Fruit fly (Drosophila melanogaster) whole organism, prepupa: ENCODE measurements around the gene CG7841.

Source experiments
- Blimp-1 ChIP-seq: fragments of 200-800 bp; sonication (Bioruptor generic); optimal IDR thresholded peaks from 3 replicates; lab custom pipeline; 2017; ENCODE audit warnings: missing biosample characterization, missing genetic modification characterization, mild to moderate bottlenecking, moderate library complexity, missing genetic modification reagents
- CG10631 ChIP-seq: fragments of 200-800 bp; sonication (Bioruptor generic); optimal IDR thresholded peaks from 2 replicates; lab custom pipeline; 2016; ENCODE audit warnings: missing biosample characterization, missing genetic modification characterization
- CG11294 ChIP-seq: fragments of 200-800 bp; sonication (Bioruptor generic); IDR thresholded peaks from 2 replicates; pipeline ENCODE4 v1.3.6; 2022; ENCODE audit warnings: missing biosample characterization, missing genetic modification characterization
- CG11762 ChIP-seq: fragments of 200-800 bp; sonication (Bioruptor generic); optimal IDR thresholded peaks from 3 replicates; lab custom pipeline; 2016; ENCODE audit warnings: missing biosample characterization, missing genetic modification characterization; ENCODE audit not compliant: insufficient read depth
- CG11902 ChIP-seq: fragments of 200-800 bp; sonication (Bioruptor generic); optimal IDR thresholded peaks from 3 replicates; lab custom pipeline; 2016; ENCODE audit warnings: missing biosample characterization, missing genetic modification characterization
- CG15336 ChIP-seq: fragments of 200-800 bp; sonication (Bioruptor generic); IDR thresholded peaks from 2 replicates; pipeline ENCODE4 v1.3.6; 2022; ENCODE audit warnings: missing biosample characterization, missing genetic modification characterization
- CG3032 ChIP-seq: fragments of 200-800 bp; optimal IDR thresholded peaks from 2 replicates; lab custom pipeline; 2019; ENCODE audit warnings: missing biosample characterization, mild to moderate bottlenecking, missing genetic modification characterization, moderate library complexity
- CG31627 ChIP-seq: fragments of 200-800 bp; sonication (Bioruptor generic); optimal IDR thresholded peaks from 3 replicates; lab custom pipeline; 2016; ENCODE audit warnings: missing biosample characterization, missing genetic modification characterization
- CG32006 ChIP-seq: fragments of 200-800 bp; sonication (Bioruptor generic); optimal IDR thresholded peaks from 3 replicates; lab custom pipeline; 2017; ENCODE audit warnings: missing biosample characterization, mild to moderate bottlenecking, missing genetic modification characterization
- CG3919 ChIP-seq: fragments of 200-800 bp; sonication (Bioruptor generic); optimal IDR thresholded peaks from 3 replicates; lab custom pipeline; 2016; ENCODE audit warnings: missing biosample characterization, missing genetic modification characterization
- CG4318 ChIP-seq: fragments of 200-800 bp; sonication (Bioruptor generic); optimal IDR thresholded peaks from 3 replicates; lab custom pipeline; 2017; ENCODE audit warnings: missing biosample characterization, mild to moderate bottlenecking, missing genetic modification characterization
- CG6163 ChIP-seq: fragments of 200-800 bp; sonication (Bioruptor generic); IDR thresholded peaks from 3 replicates; pipeline ENCODE4 v1.3.6; 2022; ENCODE audit warnings: missing biosample characterization, missing genetic modification characterization
- CG6792 ChIP-seq: fragments of 200-800 bp; sonication (Bioruptor generic); optimal IDR thresholded peaks from 3 replicates; lab custom pipeline; 2016; ENCODE audit warnings: missing biosample characterization, missing genetic modification characterization
- CG6808 ChIP-seq: fragments of 200-800 bp; sonication (Bioruptor generic); optimal IDR thresholded peaks from 3 replicates; lab custom pipeline; 2017; ENCODE audit warnings: missing biosample characterization, missing genetic modification characterization, mild to moderate bottlenecking, moderate library complexity, missing genetic modification reagents
- CG6854 ChIP-seq: fragments of 200-800 bp; sonication (Bioruptor generic); optimal IDR thresholded peaks from 2 replicates; lab custom pipeline; 2017; ENCODE audit warnings: missing biosample characterization, mild to moderate bottlenecking, missing genetic modification characterization
- CG7368 ChIP-seq: fragments of 200-800 bp; sonication (Bioruptor generic); optimal IDR thresholded peaks from 3 replicates; lab custom pipeline; 2016; ENCODE audit warnings: missing biosample characterization, missing genetic modification characterization
- CG8119 ChIP-seq: fragments of 200-800 bp; sonication (Bioruptor generic); IDR thresholded peaks from 3 replicates; pipeline ENCODE4 v1.3.6; 2022; ENCODE audit warnings: missing biosample characterization, missing genetic modification characterization
- CG8319 ChIP-seq: fragments of 200-800 bp; sonication (Bioruptor generic); optimal IDR thresholded peaks from 3 replicates; lab custom pipeline; 2016; ENCODE audit warnings: missing biosample characterization, missing genetic modification characterization
- CG8632 ChIP-seq: fragments of 200-800 bp; sonication (Bioruptor generic); optimal IDR thresholded peaks from 3 replicates; lab custom pipeline; 2016; ENCODE audit warnings: missing biosample characterization, missing genetic modification characterization
- CG9139 ChIP-seq: fragments of 200-800 bp; sonication (Bioruptor generic); optimal IDR thresholded peaks from 3 replicates; lab custom pipeline; 2017; ENCODE audit warnings: missing biosample characterization, mild to moderate bottlenecking, missing genetic modification characterization
- Eip75B ChIP-seq: fragments of 200-800 bp; sonication (Bioruptor generic); optimal IDR thresholded peaks from 3 replicates; lab custom pipeline; 2016; ENCODE audit warnings: missing biosample characterization, missing genetic modification characterization
- Eip78C ChIP-seq: fragments of 200-800 bp; sonication (Bioruptor generic); peaks from one replicate; lab custom pipeline; 2016; ENCODE audit warnings: missing biosample characterization, missing genetic modification characterization
- Eip93F ChIP-seq: fragments of 200-800 bp; sonication (Bioruptor generic); optimal IDR thresholded peaks from 2 replicates; lab custom pipeline; 2016; ENCODE audit warnings: missing biosample characterization, mild to moderate bottlenecking, missing genetic modification characterization
- Ets21C ChIP-seq: fragments of 200-800 bp; sonication (Bioruptor generic); optimal IDR thresholded peaks from 3 replicates; lab custom pipeline; 2016; ENCODE audit warnings: missing biosample characterization, missing genetic modification characterization
- Ets96B ChIP-seq: fragments of 200-800 bp; optimal IDR thresholded peaks from 2 replicates; lab custom pipeline; 2019; ENCODE audit warnings: missing biosample characterization, mild to moderate bottlenecking, missing genetic modification characterization, moderate library complexity
- Hr38 ChIP-seq: sonication (Bioruptor generic); optimal IDR thresholded peaks from 2 replicates; lab custom pipeline; 2016; ENCODE audit warnings: missing biosample characterization, missing genetic modification characterization
- Hr39 ChIP-seq: fragments of 200-800 bp; sonication (Bioruptor generic); optimal IDR thresholded peaks from 2 replicates; lab custom pipeline; 2016; ENCODE audit warnings: missing biosample characterization, missing genetic modification characterization
- Hr4 ChIP-seq: fragments of 200-800 bp; sonication (Bioruptor generic); optimal IDR thresholded peaks from 3 replicates; lab custom pipeline; 2016; ENCODE audit warnings: missing biosample characterization, missing genetic modification characterization
- Lpt ChIP-seq: fragments of 200-800 bp; sonication (Bioruptor generic); optimal IDR thresholded peaks from 3 replicates; lab custom pipeline; 2016; ENCODE audit warnings: missing biosample characterization, missing genetic modification characterization
- Met ChIP-seq: fragments of 200-800 bp; sonication (Bioruptor generic); optimal IDR thresholded peaks from 3 replicates; lab custom pipeline; 2016; ENCODE audit warnings: missing biosample characterization, missing genetic modification characterization
- OdsH ChIP-seq: fragments of 200-800 bp; sonication (Bioruptor generic); optimal IDR thresholded peaks from 3 replicates; lab custom pipeline; 2016; ENCODE audit warnings: missing biosample characterization, missing genetic modification characterization
- Smox ChIP-seq: fragments of 200-800 bp; sonication (Bioruptor generic); optimal IDR thresholded peaks from 3 replicates; lab custom pipeline; 2016; ENCODE audit warnings: missing biosample characterization, missing genetic modification characterization
- Sox102F ChIP-seq: fragments of 200-800 bp; sonication (Bioruptor generic); optimal IDR thresholded peaks from 2 replicates; lab custom pipeline; 2016; ENCODE audit warnings: missing biosample characterization, mild to moderate bottlenecking, missing genetic modification characterization
- Sox14 ChIP-seq: fragments of 200-800 bp; sonication (Bioruptor generic); optimal IDR thresholded peaks from 3 replicates; lab custom pipeline; 2016; ENCODE audit warnings: missing biosample characterization, missing genetic modification characterization
- Sox15 ChIP-seq: fragments of 200-800 bp; sonication (Bioruptor generic); optimal IDR thresholded peaks from 3 replicates; lab custom pipeline; 2016; ENCODE audit warnings: missing biosample characterization, missing genetic modification characterization
- achi ChIP-seq: fragments of 200-800 bp; sonication (Bioruptor generic); optimal IDR thresholded peaks from 3 replicates; lab custom pipeline; 2016; ENCODE audit warnings: missing biosample characterization, missing genetic modification characterization
- cyc ChIP-seq: fragments of 200-800 bp; sonication (Bioruptor generic); optimal IDR thresholded peaks from 3 replicates; lab custom pipeline; 2016; ENCODE audit warnings: missing biosample characterization, missing genetic modification characterization
- dac ChIP-seq: fragments of 200-800 bp; sonication (Bioruptor generic); optimal IDR thresholded peaks from 2 replicates; lab custom pipeline; 2017; ENCODE audit warnings: missing biosample characterization, mild to moderate bottlenecking, missing genetic modification characterization
- dsx ChIP-seq: fragments of 200-800 bp; optimal IDR thresholded peaks from 3 replicates; lab custom pipeline; 2019; ENCODE audit warnings: missing biosample characterization, mild to moderate bottlenecking, missing genetic modification characterization, moderate library complexity; ENCODE audit not compliant: poor library complexity, severe bottlenecking
- fd59A ChIP-seq: fragments of 200-800 bp; sonication (Bioruptor generic); optimal IDR thresholded peaks from 2 replicates; lab custom pipeline; 2017; ENCODE audit warnings: missing biosample characterization, mild to moderate bottlenecking, missing genetic modification characterization, missing genetic modification reagents
- fd85E ChIP-seq: fragments of 200-800 bp; sonication (Bioruptor generic); optimal IDR thresholded peaks from 3 replicates; lab custom pipeline; 2016; ENCODE audit warnings: missing biosample characterization, missing genetic modification characterization
- fkh ChIP-seq: fragments of 200-800 bp; sonication (Bioruptor generic); optimal IDR thresholded peaks from 3 replicates; lab custom pipeline; 2017; ENCODE audit warnings: missing biosample characterization, mild to moderate bottlenecking, missing genetic modification characterization, moderate library complexity
- lz ChIP-seq: fragments of 200-800 bp; sonication (Bioruptor generic); optimal IDR thresholded peaks from 3 replicates; lab custom pipeline; 2016; ENCODE audit warnings: missing biosample characterization, missing genetic modification characterization
- net ChIP-seq: fragments of 200-800 bp; sonication (Bioruptor generic); optimal IDR thresholded peaks from 3 replicates; lab custom pipeline; 2016; ENCODE audit warnings: missing biosample characterization, missing genetic modification characterization
- pdm3 ChIP-seq: fragments of 200-800 bp; sonication (Bioruptor generic); optimal IDR thresholded peaks from 3 replicates; lab custom pipeline; 2016; ENCODE audit warnings: missing biosample characterization, missing genetic modification characterization
- salr ChIP-seq, 2 experiments: fragments of 200-800 bp; sonication (Bioruptor generic); optimal IDR thresholded peaks; 3 replicates each; lab custom pipeline; 2016 to 2018; ENCODE audit warnings: missing biosample characterization in 2 of 2, missing genetic modification characterization in 2 of 2, mild to moderate bottlenecking in 1 of 2
- spab ChIP-seq: fragments of 200-800 bp; sonication (Bioruptor generic); optimal IDR thresholded peaks from 2 replicates; lab custom pipeline; 2017; ENCODE audit warnings: missing biosample characterization, mild to moderate bottlenecking, missing genetic modification characterization, missing genetic modification reagents
- ss ChIP-seq, 2 experiments: fragments of 200-800 bp; sonication (Bioruptor generic); optimal IDR thresholded peaks; 2 replicates in 1 of 2; 3 replicates in 1 of 2; lab custom pipeline; 2017 to 2018; ENCODE audit warnings: mild to moderate bottlenecking in 2 of 2, missing biosample characterization in 2 of 2, missing genetic modification characterization in 2 of 2, moderate library complexity in 1 of 2
- vri ChIP-seq: fragments of 200-800 bp; sonication (Bioruptor generic); optimal IDR thresholded peaks from 3 replicates; lab custom pipeline; 2016; ENCODE audit warnings: missing biosample characterization, mild to moderate bottlenecking, missing genetic modification characterization

The CG7841 gene

dm6 chr3L:15514814-15515495 lies 6.9 kb upstream of the CG7841 start:
- TF ChIP-seq CG11762 (GFP tag; lab: Kevin White, UChicago) (no peak), Eip78C (GFP tag; lab: Kevin White, UChicago) (peak; percentile 11), CG15336 (GFP tag; lab: Robert Waterston, UW) (peak; percentile 22; the same call in 1 of the 2 replicates), Lpt (GFP tag; lab: Kevin White, UChicago) (peak; percentile 17)
- TF ChIP-seq, all 60 proteins: peak for 3

dm6 chr3L:15514405-15514804 lies 6.4 kb upstream of the CG7841 start:
- TF ChIP-seq Eip75B (GFP tag; lab: Kevin White, UChicago) (no peak), ss (GFP tag; optimal IDR thresholded peaks at IDR 0.05; lab: Kevin White, UChicago) (no peak), CG6163 (GFP tag; lab: Robert Waterston, UW) (no peak; the same call in 2 of the 3 replicates), CG11294 (GFP tag; lab: Robert Waterston, UW) (no peak), fd59A (no peak), Blimp-1 (GFP tag; lab: Kevin White, UChicago) (no peak), CG15336 (GFP tag; lab: Robert Waterston, UW) (peak; percentile 48; the same call in 1 of the 2 replicates), Met (no peak), Ets21C (GFP tag; lab: Kevin White, UChicago) (no peak), Ets96B (tag; lab: Kevin White, UChicago) (no peak), Hr4 (GFP tag; lab: Kevin White, UChicago) (no peak), CG8119 (peak; percentile 29; the same call in 1 of the 3 replicates), spab (GFP tag; lab: Kevin White, UChicago) (no peak), fd85E (GFP tag; lab: Kevin White, UChicago) (no peak), vri (GFP tag; lab: Kevin White, UChicago) (peak; percentile 66), CG4318 (GFP tag; lab: Kevin White, UChicago) (no peak), dac (GFP tag; lab: Kevin White, UChicago) (no peak), CG31627 (GFP tag; lab: Kevin White, UChicago) (no peak), fkh (GFP tag; lab: Kevin White, UChicago) (peak; percentile 57), Hr38 (no peak), CG6792 (no peak), CG8319 (no peak), OdsH (GFP tag; lab: Kevin White, UChicago) (no peak), CG10631 (GFP tag; lab: Kevin White, UChicago) (no peak), CG11762 (GFP tag; lab: Kevin White, UChicago) (no peak), CG9139 (no peak), CG6854 (GFP tag; lab: Kevin White, UChicago) (peak; percentile 44), Sox14 (GFP tag; lab: Kevin White, UChicago) (peak; percentile 49), CG7368 (no peak), salr (GFP tag; optimal IDR thresholded peaks at IDR 0.05; lab: Kevin White, UChicago) (no peak), Smox (GFP tag; lab: Kevin White, UChicago) (no peak), CG3919 (no peak), lz (GFP tag; lab: Kevin White, UChicago) (no peak), Sox102F (GFP tag; lab: Kevin White, UChicago) (no peak), cyc (GFP tag; lab: Kevin White, UChicago) (no peak), achi (GFP tag; lab: Kevin White, UChicago) (no peak), CG32006 (no peak), CG11902 (no peak), Hr39 (no peak), net (GFP tag; lab: Kevin White, UChicago) (no peak), CG6808 (GFP tag; lab: Kevin White, UChicago) (no peak), pdm3 (GFP tag; lab: Kevin White, UChicago) (no peak), Sox15 (GFP tag; lab: Kevin White, UChicago) (no peak), CG8632 (GFP tag; lab: Kevin White, UChicago) (no peak), Eip78C (GFP tag; lab: Kevin White, UChicago) (peak; percentile 65), dsx (GFP tag; lab: Kevin White, UChicago) (no peak), Eip93F (no peak), CG3032 (tag; lab: Kevin White, UChicago) (no peak)
